Worm (Caenorhabditis elegans): ENCODE results near the gene C49C3.4.
"Not testable (repeated sequence)": the region's sequence is repeated elsewhere in the genome, so short reads cannot be mapped to it uniquely, and the experiment has no call there.

Gene C49C3.4

ce11 chrIV:17287908-17288675 is 32.5 kb upstream of the C49C3.4 start, which contains the start of gene zipt-7.1:
zipt-7.1 (minus strand) TSS chrIV:17288139.
- TF ChIP-seq sea-1 (GFP tag; conservative IDR thresholded peaks at IDR 0.05) (no peak), pes-1 (GFP tag; IDR thresholded peaks at IDR 0.05) (no peak), flt-1 (GFP tag; IDR thresholded peaks at IDR 0.05) (no peak), ceh-13 (GFP tag; optimal IDR thresholded peaks at IDR 0.05) (no peak), ceh-36 (tag; optimal IDR thresholded peaks at IDR 0.05) (no peak)

ce11 chrIV:17291629-17292199 is 28.9 kb upstream of the C49C3.4 start, which contains the start of the genes T28F3.11 and slc-17.4:
T28F3.11 (minus strand) TSS chrIV:17291679.
slc-17.4 (minus strand) TSS chrIV:17291733.
- no peak for TF ChIP-seq hnd-1 (tag; optimal IDR thresholded peaks at IDR 0.05)
- TF ChIP-seq tbx-37 (GFP tag; conservative IDR thresholded peaks at IDR 0.05): no peak
- TF ChIP-seq flt-1 (GFP tag; IDR thresholded peaks at IDR 0.05): no peak
- TF ChIP-seq pes-1 (GFP tag; IDR thresholded peaks at IDR 0.05): no peak

DNA sequence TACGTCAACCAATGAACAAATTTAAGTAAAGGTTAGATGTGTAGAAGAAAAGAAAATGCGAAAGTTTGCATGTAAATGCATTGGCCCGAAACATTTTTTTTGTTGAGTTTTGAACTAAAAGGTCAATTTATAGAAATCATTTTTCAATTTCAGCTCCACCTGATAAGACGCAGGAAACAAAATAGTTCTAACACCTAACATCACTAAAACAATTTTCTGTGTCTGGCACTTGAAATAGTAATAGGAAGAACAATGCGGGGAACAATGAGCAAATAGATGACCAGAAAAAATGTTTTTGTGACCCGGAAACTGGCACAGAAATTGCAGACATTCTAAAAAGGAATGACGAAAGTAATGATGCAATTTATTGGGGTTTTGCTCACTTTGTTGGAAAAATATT is 28.2 kb upstream of the C49C3.4 start:
- TF ChIP-seq tbx-11 (GFP tag; IDR thresholded peaks at IDR 0.05): no peak
- no peak for TF ChIP-seq hmg-4 (GFP tag; optimal IDR thresholded peaks at IDR 0.05)
- no peak for TF ChIP-seq sea-1 (GFP tag; conservative IDR thresholded peaks at IDR 0.05)
- no peak for TF ChIP-seq ama-1 (optimal IDR thresholded peaks at IDR 0.05)
- TF ChIP-seq F13C5.2 (tag; optimal IDR thresholded peaks at IDR 0.05): no peak
- no peak for TF ChIP-seq tbx-37 (GFP tag; conservative IDR thresholded peaks at IDR 0.05)
- no peak for TF ChIP-seq tra-4 (tag; optimal IDR thresholded peaks at IDR 0.05)
- no peak for TF ChIP-seq hnd-1 (tag; optimal IDR thresholded peaks at IDR 0.05)
- no peak for TF ChIP-seq hmbx-1 (tag; optimal IDR thresholded peaks at IDR 0.05)
- TF ChIP-seq ets-7 (tag; optimal IDR thresholded peaks at IDR 0.05): no peak

ce11 chrIV:17293068-17293467 is 27.5 kb upstream of the C49C3.4 start:
- TF ChIP-seq scrt-1 (GFP tag; IDR thresholded peaks at IDR 0.05) (no peak), sea-1 (GFP tag; conservative IDR thresholded peaks at IDR 0.05) (no peak), pes-1 (GFP tag; IDR thresholded peaks at IDR 0.05) (no peak), ceh-36 (tag; optimal IDR thresholded peaks at IDR 0.05) (no peak), hmg-4 (GFP tag; optimal IDR thresholded peaks at IDR 0.05) (no peak), hmbx-1 (tag; optimal IDR thresholded peaks at IDR 0.05) (no peak), tra-4 (tag; optimal IDR thresholded peaks at IDR 0.05) (no peak), ceh-13 (GFP tag; optimal IDR thresholded peaks at IDR 0.05) (no peak), ets-7 (tag; optimal IDR thresholded peaks at IDR 0.05) (no peak), F13C5.2 (tag; optimal IDR thresholded peaks at IDR 0.05) (no peak), ama-1 (optimal IDR thresholded peaks at IDR 0.05) (no peak), aly-1 (tag; optimal IDR thresholded peaks at IDR 0.05) (no peak)

DNA sequence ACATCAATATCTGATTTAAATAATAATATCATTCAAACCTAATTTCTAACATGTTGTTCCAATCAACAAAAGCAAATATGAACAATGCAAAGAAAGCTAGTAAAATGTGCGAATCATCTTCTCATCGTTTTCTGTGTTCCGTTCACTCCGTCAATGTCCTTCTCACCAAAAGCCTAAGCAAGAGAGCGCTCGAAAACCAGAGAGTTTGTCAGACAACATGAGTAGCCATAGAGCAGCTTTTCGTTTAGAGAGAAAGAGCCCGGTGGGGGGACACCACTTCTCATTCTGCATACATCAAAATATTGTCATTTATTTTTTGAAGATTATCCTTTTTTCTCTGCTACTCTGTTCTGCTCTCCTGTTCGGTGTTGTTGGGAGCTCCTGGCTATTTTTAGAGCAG is 26.9 kb upstream of the C49C3.4 start:
- no peak for TF ChIP-seq hnd-1 (tag; optimal IDR thresholded peaks at IDR 0.05)
- no peak for TF ChIP-seq hmbx-1 (tag; optimal IDR thresholded peaks at IDR 0.05)
- no peak for TF ChIP-seq tbx-11 (GFP tag; IDR thresholded peaks at IDR 0.05)
- TF ChIP-seq flt-1 (GFP tag; IDR thresholded peaks at IDR 0.05): no peak
- TF ChIP-seq pes-1 (GFP tag; IDR thresholded peaks at IDR 0.05): no peak
- TF ChIP-seq ets-7 (tag; optimal IDR thresholded peaks at IDR 0.05): no peak
- TF ChIP-seq tra-4 (tag; optimal IDR thresholded peaks at IDR 0.05): no peak
- no peak for TF ChIP-seq sea-1 (GFP tag; conservative IDR thresholded peaks at IDR 0.05)
- TF ChIP-seq F13C5.2 (tag; optimal IDR thresholded peaks at IDR 0.05): no peak
- no peak for TF ChIP-seq scrt-1 (GFP tag; IDR thresholded peaks at IDR 0.05)
- no peak for TF ChIP-seq B0310.2 (tag; optimal IDR thresholded peaks at IDR 0.05)
- TF ChIP-seq ama-1 (optimal IDR thresholded peaks at IDR 0.05): no peak
- no peak for TF ChIP-seq aly-1 (tag; optimal IDR thresholded peaks at IDR 0.05)
- no peak for TF ChIP-seq hmg-4 (GFP tag; optimal IDR thresholded peaks at IDR 0.05)
- no peak for TF ChIP-seq tbx-37 (GFP tag; conservative IDR thresholded peaks at IDR 0.05)
- TF ChIP-seq ceh-13 (GFP tag; optimal IDR thresholded peaks at IDR 0.05): no peak
- no peak for TF ChIP-seq ceh-36 (tag; optimal IDR thresholded peaks at IDR 0.05)

DNA sequence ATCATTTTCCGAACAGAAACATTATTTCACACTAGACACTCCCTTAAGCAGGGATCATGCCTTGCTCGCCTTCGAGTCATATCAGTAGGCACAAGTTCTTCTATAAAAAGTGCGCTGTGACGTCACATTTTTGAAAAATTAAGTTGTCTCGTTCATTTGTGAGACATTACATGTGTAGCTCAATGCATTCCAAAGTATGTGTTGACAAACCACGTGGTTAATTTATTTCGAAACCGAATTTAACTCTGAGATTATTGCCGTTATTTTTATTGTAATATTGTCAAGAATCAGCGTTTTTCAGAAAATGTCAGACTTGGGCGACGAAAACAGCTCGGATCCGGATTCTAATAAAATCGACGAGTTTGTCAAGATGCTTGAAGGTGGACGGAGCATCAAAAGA is 26.1 kb upstream of the C49C3.4 start, which contains the start of gene T28F3.5:
Gene T28F3.5, plus strand, starts transcription at position 301 of the 400 bp plus-strand sequence.
- no peak for TF ChIP-seq hnd-1 (tag; optimal IDR thresholded peaks at IDR 0.05)
- no peak for TF ChIP-seq pes-1 (GFP tag; IDR thresholded peaks at IDR 0.05)
- TF ChIP-seq F13C5.2 (tag; optimal IDR thresholded peaks at IDR 0.05): no peak
- no peak for TF ChIP-seq ceh-13 (GFP tag; optimal IDR thresholded peaks at IDR 0.05)
- no peak for TF ChIP-seq tbx-37 (GFP tag; conservative IDR thresholded peaks at IDR 0.05)
- no peak for TF ChIP-seq tra-4 (tag; optimal IDR thresholded peaks at IDR 0.05)
- TF ChIP-seq sea-1 (GFP tag; conservative IDR thresholded peaks at IDR 0.05): no peak
- TF ChIP-seq flt-1 (GFP tag; IDR thresholded peaks at IDR 0.05): no peak
- TF ChIP-seq ets-7 (tag; optimal IDR thresholded peaks at IDR 0.05): no peak

- no peak for TF ChIP-seq F13C5.2 (tag; optimal IDR thresholded peaks at IDR 0.05)
- no peak for TF ChIP-seq tbx-37 (GFP tag; conservative IDR thresholded peaks at IDR 0.05)
- no peak for TF ChIP-seq hmbx-1 (tag; optimal IDR thresholded peaks at IDR 0.05)
- no peak for TF ChIP-seq aly-1 (tag; optimal IDR thresholded peaks at IDR 0.05)
- TF ChIP-seq B0310.2 (tag; optimal IDR thresholded peaks at IDR 0.05): no peak
- TF ChIP-seq sea-1 (GFP tag; conservative IDR thresholded peaks at IDR 0.05): no peak
- TF ChIP-seq ceh-13 (GFP tag; optimal IDR thresholded peaks at IDR 0.05): no peak
- no peak for TF ChIP-seq ets-7 (tag; optimal IDR thresholded peaks at IDR 0.05)
These were observed 18.7 kb upstream of the C49C3.4 start, which contains the start of gene ifta-2 for ce11 chrIV:17301933-17302332. ifta-2 (minus strand) TSS chrIV:17302033.

DNA sequence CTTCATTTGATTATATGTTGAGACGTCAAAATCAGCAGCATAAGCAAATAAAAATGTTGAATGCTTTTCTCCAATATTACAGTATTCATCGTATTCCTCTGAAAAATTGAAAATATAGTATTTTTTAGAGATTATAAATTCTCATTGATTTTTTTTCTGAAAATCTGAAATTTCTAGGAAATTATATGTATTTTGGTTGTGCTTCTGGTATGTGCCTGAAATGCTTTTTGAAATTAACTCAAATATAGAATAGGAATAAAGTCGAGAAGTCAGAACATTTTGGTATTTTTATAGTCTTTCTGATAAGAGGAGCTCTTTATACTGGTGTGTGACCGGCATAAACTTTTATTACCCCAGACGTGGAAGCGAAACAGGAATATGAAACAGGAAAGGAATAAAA is 13.4 kb upstream of the C49C3.4 start, which contains the start of gene T28F3.8:
Gene T28F3.8, minus strand, starts transcription at position 101 of the 400 bp plus-strand sequence.
- not testable (repeated sequence) for TF ChIP-seq hmg-4 (GFP tag; optimal IDR thresholded peaks at IDR 0.05); aly-1 (tag; optimal IDR thresholded peaks at IDR 0.05); ceh-36 (tag; optimal IDR thresholded peaks at IDR 0.05)
